Fruit fly (Drosophila melanogaster) whole organism, embryonic: ENCODE data around the gene Tfb5.

Source experiments
- CG12659 ChIP-seq: fragments of 200-800 bp; sonication (Bioruptor generic); optimal IDR thresholded peaks from 3 replicates; lab custom pipeline; 2017; ENCODE audit warnings: mild to moderate bottlenecking, missing biosample characterization, missing genetic modification reagents, missing genetic modification characterization
- CG13296 ChIP-seq: fragments of 200-800 bp; sonication (Bioruptor generic); optimal IDR thresholded peaks from 3 replicates; lab custom pipeline; 2018; ENCODE audit warnings: missing biosample characterization, mild to moderate bottlenecking, missing genetic modification characterization
- CG1603 ChIP-seq: fragments of 200-800 bp; sonication (Bioruptor generic); optimal IDR thresholded peaks from 2 replicates; lab custom pipeline; 2019; ENCODE audit warnings: missing biosample characterization, mild to moderate bottlenecking, missing genetic modification characterization, moderate library complexity
- CG1832 ChIP-seq: fragments of 200-800 bp; sonication (Bioruptor generic); optimal IDR thresholded peaks from 2 replicates; lab custom pipeline; 2017; ENCODE audit warnings: missing biosample characterization, mild to moderate bottlenecking, missing genetic modification characterization, inconsistent platforms
- CG4328 ChIP-seq: fragments of 200-800 bp; sonication (Bioruptor generic); optimal IDR thresholded peaks from 3 replicates; lab custom pipeline; 2017; ENCODE audit warnings: missing biosample characterization, missing genetic modification reagents, missing genetic modification characterization
- CG43689 ChIP-seq: fragments of 200-800 bp; sonication (Bioruptor generic); IDR thresholded peaks from 2 replicates; pipeline ENCODE4 v1.3.6; 2022; ENCODE audit warnings: missing biosample characterization, missing genetic modification characterization
- CG6689 ChIP-seq: fragments of 200-800 bp; sonication (Bioruptor generic); IDR thresholded peaks from 2 replicates; pipeline ENCODE4 v1.3.6; 2022; ENCODE audit warnings: missing biosample characterization, missing genetic modification characterization
- CG8359 ChIP-seq: fragments of 200-800 bp; sonication (Bioruptor generic); optimal IDR thresholded peaks from 2 replicates; lab custom pipeline; 2017; ENCODE audit warnings: missing biosample characterization, mild to moderate bottlenecking, missing genetic modification characterization, borderline replicate concordance
- CG8478 ChIP-seq: fragments of >200 bp; optimal IDR thresholded peaks from 2 replicates; lab custom pipeline; 2018
- CG9437 ChIP-seq: fragments of 200-800 bp; sonication (Bioruptor generic); optimal IDR thresholded peaks from 2 replicates; lab custom pipeline; 2018; ENCODE audit warnings: missing biosample characterization, mild to moderate bottlenecking, missing genetic modification characterization
- CG9609 ChIP-seq: fragments of 200-800 bp; sonication (Bioruptor generic); optimal IDR thresholded peaks from 3 replicates; lab custom pipeline; 2016; ENCODE audit warnings: missing biosample characterization, missing genetic modification characterization
- Dip2 ChIP-seq: fragments of 200-800 bp; sonication (Bioruptor generic); IDR thresholded peaks from 2 replicates; pipeline ENCODE4 v1.3.6; 2022; ENCODE audit warnings: missing biosample characterization, missing genetic modification characterization
- Elba2 ChIP-seq: fragments of 200-800 bp; sonication (Bioruptor generic); optimal IDR thresholded peaks from 3 replicates; lab custom pipeline; 2016; ENCODE audit warnings: missing biosample characterization, missing genetic modification characterization
- Nf-YC ChIP-seq: fragments of 200-800 bp; optimal IDR thresholded peaks from 3 replicates; lab custom pipeline; 2019; ENCODE audit warnings: missing biosample characterization, mild to moderate bottlenecking, missing genetic modification characterization, moderate library complexity
- Stat92E ChIP-seq, 3 experiments: fragments of >200 bp in 2 of 3; fragments of 200-800 bp in 1 of 3; sonication (Bioruptor generic) in 1 of 3; optimal IDR thresholded peaks; 2 replicates each; lab custom pipeline; 2017 to 2019; ENCODE audit warnings: missing biosample characterization in 3 of 3, missing genetic modification characterization in 3 of 3, mild to moderate bottlenecking in 1 of 3, moderate library complexity in 1 of 3
- Taf1 ChIP-seq: fragments of 200-800 bp; sonication (Bioruptor generic); IDR thresholded peaks from 2 replicates; pipeline ENCODE4 v1.3.6; 2022; ENCODE audit warnings: missing biosample characterization, missing genetic modification characterization
- Usf ChIP-seq: fragments of 200-800 bp; sonication (Bioruptor generic); optimal IDR thresholded peaks from 2 replicates; lab custom pipeline; 2017; ENCODE audit warnings: missing genotype, missing biosample characterization, missing genetic modification characterization
- ap ChIP-seq: fragments of 200-800 bp; sonication (Bioruptor generic); IDR thresholded peaks from 2 replicates; pipeline ENCODE4 v1.3.6; 2022; ENCODE audit warnings: missing biosample characterization, missing genetic modification characterization
- chinmo ChIP-seq: fragments of 200-800 bp; sonication (Bioruptor generic); IDR thresholded peaks from 4 replicates; pipeline ENCODE4 v1.3.6; 2022; ENCODE audit warnings: missing biosample characterization, missing genetic modification characterization; ENCODE audit not compliant: partially characterized antibody
- emc ChIP-seq: fragments of 200-800 bp; sonication (Bioruptor generic); optimal IDR thresholded peaks from 2 replicates; lab custom pipeline; 2016; ENCODE audit warnings: missing biosample characterization, missing genetic modification characterization
- ems ChIP-seq: fragments of 200-800 bp; sonication (Bioruptor generic); optimal IDR thresholded peaks from 3 replicates; lab custom pipeline; 2016; ENCODE audit warnings: missing biosample characterization, missing genetic modification characterization
- gcm ChIP-seq: fragments of 200-800 bp; sonication (Bioruptor generic); optimal IDR thresholded peaks from 2 replicates; lab custom pipeline; 2019; ENCODE audit warnings: missing biosample characterization, mild to moderate bottlenecking, missing genetic modification characterization, moderate library complexity
- gsb-n ChIP-seq: fragments of 200-800 bp; sonication (Bioruptor generic); optimal IDR thresholded peaks from 3 replicates; lab custom pipeline; 2018; ENCODE audit warnings: missing biosample characterization, mild to moderate bottlenecking, missing genetic modification characterization
- her ChIP-seq: fragments of 200-800 bp; sonication (Bioruptor generic); optimal IDR thresholded peaks from 2 replicates; lab custom pipeline; 2016; ENCODE audit warnings: missing biosample characterization, missing genetic modification characterization
- luna ChIP-seq: fragments of 200-800 bp; sonication (Bioruptor generic); optimal IDR thresholded peaks from 2 replicates; lab custom pipeline; 2016; ENCODE audit warnings: missing biosample characterization, missing genetic modification characterization
- mam ChIP-seq: fragments of 200-800 bp; sonication (Bioruptor generic); optimal IDR thresholded peaks from 3 replicates; lab custom pipeline; 2016; ENCODE audit warnings: missing biosample characterization, missing genetic modification characterization
- mirr ChIP-seq: fragments of 200-800 bp; sonication (Bioruptor generic); optimal IDR thresholded peaks from 3 replicates; lab custom pipeline; 2018; ENCODE audit warnings: missing biosample characterization, mild to moderate bottlenecking, missing genetic modification characterization
- slbo ChIP-seq: fragments of 200-800 bp; sonication (Bioruptor generic); IDR thresholded peaks from 2 replicates; pipeline ENCODE4 v1.3.6; 2022; ENCODE audit warnings: missing biosample characterization, missing genetic modification characterization
- tx ChIP-seq: fragments of 200-800 bp; sonication (Bioruptor generic); optimal IDR thresholded peaks from 2 replicates; lab custom pipeline; 2016; ENCODE audit warnings: missing biosample characterization, missing genetic modification characterization
- zf30C ChIP-seq: fragments of 200-800 bp; sonication (Bioruptor generic); optimal IDR thresholded peaks from 3 replicates; lab custom pipeline; 2018; ENCODE audit warnings: missing biosample characterization, mild to moderate bottlenecking, missing genetic modification characterization

Tfb5 gene

dm6 chr2L:4965420-4965819 lies 45.2 kb downstream of the Tfb5 start, which contains the start of gene CG34125 (continued):
- no peak for TF ChIP-seq Taf1 (GFP tag; lab: Robert Waterston, UW)
- no peak for TF ChIP-seq emc (GFP tag; lab: Kevin White, UChicago)
- no peak for TF ChIP-seq CG12659 (GFP tag; lab: Kevin White, UChicago)
- TF ChIP-seq CG1603, result no peak
- TF ChIP-seq CG13296 (GFP tag; lab: Kevin White, UChicago), result no peak
- TF ChIP-seq ems (GFP tag; lab: Kevin White, UChicago), result peak; percentile 10
- no peak for TF ChIP-seq luna
- no peak for TF ChIP-seq Elba2 (GFP tag; lab: Kevin White, UChicago)
- TF ChIP-seq tx (GFP tag; lab: Kevin White, UChicago), result no peak
- no peak for TF ChIP-seq CG43689 (GFP tag; lab: Robert Waterston, UW)
- no peak for TF ChIP-seq CG8478
- TF ChIP-seq zf30C, result no peak
- no peak for TF ChIP-seq CG8359
- no peak for TF ChIP-seq Usf (GFP tag; lab: Kevin White, UChicago)
- no peak for TF ChIP-seq CG9437 (GFP tag; lab: Kevin White, UChicago)
- no peak for TF ChIP-seq Dip2
- TF ChIP-seq her, result no peak
- TF ChIP-seq mam, result peak; percentile 14
- no peak for TF ChIP-seq CG9609 (GFP tag; lab: Kevin White, UChicago)
- no peak for TF ChIP-seq gsb-n (tag; lab: Kevin White, UChicago)
- TF ChIP-seq Stat92E (GFP tag; optimal IDR thresholded peaks at IDR 0.05; lab: Kevin White, UChicago), result no peak
- TF ChIP-seq Nf-YC (tag; lab: Kevin White, UChicago), result no peak
- TF ChIP-seq ap (GFP tag; lab: Robert Waterston, UW), result no peak
- TF ChIP-seq chinmo (GFP tag; lab: Robert Waterston, UW), result peak; percentile 68; the same call in 1 of the 4 replicates
- no peak for TF ChIP-seq CG4328 (GFP tag; lab: Kevin White, UChicago)
- no peak for TF ChIP-seq CG1832
- no peak for TF ChIP-seq gcm (GFP tag; lab: Kevin White, UChicago)
- no peak for TF ChIP-seq mirr (GFP tag; lab: Kevin White, UChicago)
- no peak for TF ChIP-seq CG6689 (GFP tag; lab: Robert Waterston, UW)
- TF ChIP-seq slbo (GFP tag; lab: Robert Waterston, UW), result peak; percentile 32; the same call in 1 of the 2 replicates
